Fruit fly (Drosophila melanogaster) whole organism, embryonic: ENCODE data around the gene scrib.

Experiments used
- Asciz ChIP-seq: fragments of 200-800 bp; sonication (Bioruptor generic); optimal IDR thresholded peaks from 2 replicates; lab custom pipeline; 2017; ENCODE audit warnings: missing biosample characterization, mild to moderate bottlenecking, missing genetic modification characterization, missing genetic modification reagents
- Atf3 ChIP-seq: fragments of 200-800 bp; sonication (Bioruptor generic); optimal IDR thresholded peaks from 3 replicates; lab custom pipeline; 2016; ENCODE audit warnings: missing biosample characterization, missing genetic modification characterization
- Bdp1 ChIP-seq: fragments of 200-800 bp; sonication (Bioruptor generic); optimal IDR thresholded peaks from 3 replicates; lab custom pipeline; 2016; ENCODE audit warnings: missing biosample characterization, missing genetic modification characterization
- BtbVII ChIP-seq: fragments of 200-800 bp; sonication (Bioruptor generic); optimal IDR thresholded peaks from 3 replicates; lab custom pipeline; 2017; ENCODE audit warnings: missing biosample characterization, mild to moderate bottlenecking, missing genetic modification characterization
- CG10274 ChIP-seq: fragments of 200-800 bp; sonication (Bioruptor generic); optimal IDR thresholded peaks from 3 replicates; lab custom pipeline; 2017; ENCODE audit warnings: missing biosample characterization, mild to moderate bottlenecking, missing genetic modification characterization
- CG10431 ChIP-seq: fragments of 200-800 bp; sonication (Bioruptor generic); optimal IDR thresholded peaks from 3 replicates; lab custom pipeline; 2018; ENCODE audit warnings: missing biosample characterization, mild to moderate bottlenecking, missing genetic modification characterization
- CG10959 ChIP-seq: fragments of 200-800 bp; sonication (Bioruptor generic); IDR thresholded peaks from 2 replicates; pipeline ENCODE4 v1.3.6; 2022; ENCODE audit warnings: missing biosample characterization, missing genetic modification characterization
- CG10979 ChIP-seq: fragments of 200-800 bp; sonication (Bioruptor generic); optimal IDR thresholded peaks from 2 replicates; lab custom pipeline; 2018; ENCODE audit warnings: missing biosample characterization, mild to moderate bottlenecking, missing genetic modification characterization, moderate library complexity
- CG13775 ChIP-seq: fragments of 200-800 bp; sonication (Bioruptor generic); optimal IDR thresholded peaks from 3 replicates; lab custom pipeline; 2017; ENCODE audit warnings: missing biosample characterization, mild to moderate bottlenecking, missing genetic modification characterization
- CG14710 ChIP-seq: fragments of 200-800 bp; sonication (Bioruptor generic); optimal IDR thresholded peaks from 3 replicates; lab custom pipeline; 2019; ENCODE audit warnings: missing biosample characterization, mild to moderate bottlenecking, missing genetic modification characterization, moderate library complexity
- CG14965 ChIP-seq: fragments of 200-800 bp; sonication (Bioruptor generic); optimal IDR thresholded peaks from 2 replicates; lab custom pipeline; 2016; ENCODE audit warnings: missing biosample characterization, missing genetic modification characterization, borderline replicate concordance
- CG15601 ChIP-seq: fragments of 200-800 bp; sonication (Bioruptor generic); optimal IDR thresholded peaks from 3 replicates; lab custom pipeline; 2019; ENCODE audit warnings: missing biosample characterization, mild to moderate bottlenecking, missing genetic modification characterization, moderate library complexity
- CG17385 ChIP-seq: fragments of 200-800 bp; sonication (Bioruptor generic); optimal IDR thresholded peaks from 3 replicates; lab custom pipeline; 2018; ENCODE audit warnings: missing biosample characterization, mild to moderate bottlenecking, missing genetic modification characterization
- CG18764 ChIP-seq: fragments of 200-800 bp; sonication (Bioruptor generic); optimal IDR thresholded peaks from 3 replicates; lab custom pipeline; 2016; ENCODE audit warnings: missing biosample characterization, missing genetic modification characterization
- CG2875 ChIP-seq: fragments of 200-800 bp; sonication (Bioruptor generic); optimal IDR thresholded peaks from 2 replicates; lab custom pipeline; 2017; ENCODE audit warnings: missing biosample characterization, mild to moderate bottlenecking, missing genetic modification characterization, missing genetic modification reagents
- CG42726 ChIP-seq: fragments of 200-800 bp; sonication (Bioruptor generic); IDR thresholded peaks from 2 replicates; pipeline ENCODE4 v1.3.6; 2022; ENCODE audit warnings: missing biosample characterization, missing genetic modification characterization; ENCODE audit not compliant: partially characterized antibody
- CG5953 ChIP-seq: fragments of 200-800 bp; sonication (Bioruptor generic); IDR thresholded peaks from 2 replicates; pipeline ENCODE4 v1.3.6; 2022; ENCODE audit warnings: missing biosample characterization, missing genetic modification characterization
- CG7556 ChIP-seq: fragments of 200-800 bp; sonication (Bioruptor generic); optimal IDR thresholded peaks from 2 replicates; lab custom pipeline; 2017; ENCODE audit warnings: missing biosample characterization, mild to moderate bottlenecking, missing genetic modification characterization
- CG7839 ChIP-seq: fragments of 200-800 bp; sonication (Bioruptor generic); optimal IDR thresholded peaks from 3 replicates; lab custom pipeline; 2018; ENCODE audit warnings: missing biosample characterization, mild to moderate bottlenecking, missing genetic modification characterization, moderate library complexity
- CG8089 ChIP-seq: fragments of 200-800 bp; sonication (Bioruptor generic); optimal IDR thresholded peaks from 3 replicates; lab custom pipeline; 2016; ENCODE audit warnings: missing biosample characterization, missing genetic modification characterization
- Dbx ChIP-seq: fragments of 200-800 bp; sonication (Bioruptor generic); IDR thresholded peaks from 3 replicates; pipeline ENCODE4 v1.3.6; 2022; ENCODE audit warnings: missing biosample characterization, missing genetic modification characterization
- Dll ChIP-seq: fragments of 200-800 bp; sonication (Bioruptor generic); IDR thresholded peaks from 4 replicates; pipeline ENCODE4 v1.3.6; 2022; ENCODE audit warnings: missing biosample characterization, missing genetic modification characterization; ENCODE audit not compliant: partially characterized antibody
- Gug ChIP-seq: fragments of 200-800 bp; sonication (Bioruptor generic); IDR thresholded peaks from 4 replicates; pipeline ENCODE4 v1.3.6; 2022; ENCODE audit warnings: missing biosample characterization, missing genetic modification characterization
- Jarid2 ChIP-seq: fragments of 200-800 bp; sonication (Bioruptor generic); optimal IDR thresholded peaks from 3 replicates; lab custom pipeline; 2017; ENCODE audit warnings: mild to moderate bottlenecking, missing biosample characterization, missing genetic modification reagents, missing genetic modification characterization
- NfI ChIP-seq: fragments of 200-800 bp; sonication (Bioruptor generic); optimal IDR thresholded peaks from 3 replicates; lab custom pipeline; 2018; ENCODE audit warnings: missing biosample characterization, mild to moderate bottlenecking, missing genetic modification characterization, moderate library complexity
- Oaz ChIP-seq: fragments of 200-800 bp; sonication (Bioruptor generic); IDR thresholded peaks from 2 replicates; pipeline ENCODE4 v1.3.6; 2022; ENCODE audit warnings: missing biosample characterization, missing genetic modification characterization
- Pdp1 ChIP-seq, 2 experiments: fragments of 200-800 bp; sonication (Bioruptor generic); optimal IDR thresholded peaks; 3 replicates each; lab custom pipeline; 2016; ENCODE audit warnings: missing biosample characterization in 2 of 2, missing genetic modification characterization in 2 of 2, mild to moderate bottlenecking in 1 of 2, moderate library complexity in 1 of 2
- Rfx ChIP-seq: fragments of 200-800 bp; sonication (Bioruptor generic); IDR thresholded peaks from 2 replicates; pipeline ENCODE4 v1.3.6; 2022; ENCODE audit warnings: missing biosample characterization, missing genetic modification characterization
- Rx ChIP-seq: fragments of 200-800 bp; sonication (Bioruptor generic); IDR thresholded peaks from 2 replicates; pipeline ENCODE4 v1.3.6; 2022; ENCODE audit warnings: missing biosample characterization, missing genetic modification characterization
- Sry-β ChIP-seq: fragments of 200-800 bp; sonication (Bioruptor generic); optimal IDR thresholded peaks from 2 replicates; lab custom pipeline; 2018; ENCODE audit warnings: missing biosample characterization, mild to moderate bottlenecking, missing genetic modification characterization, moderate library complexity
- Stat92E ChIP-seq, 3 experiments: fragments of >200 bp in 2 of 3; fragments of 200-800 bp in 1 of 3; sonication (Bioruptor generic) in 1 of 3; optimal IDR thresholded peaks; 2 replicates each; lab custom pipeline; 2017 to 2019; ENCODE audit warnings: missing biosample characterization in 3 of 3, missing genetic modification characterization in 3 of 3, mild to moderate bottlenecking in 1 of 3, moderate library complexity in 1 of 3
- Taf1 ChIP-seq: fragments of 200-800 bp; sonication (Bioruptor generic); IDR thresholded peaks from 2 replicates; pipeline ENCODE4 v1.3.6; 2022; ENCODE audit warnings: missing biosample characterization, missing genetic modification characterization
- Trl ChIP-seq, 3 experiments: fragments of >200 bp in 2 of 3; fragments of 200-800 bp in 1 of 3; sonication (Bioruptor generic) in 1 of 3; optimal IDR thresholded peaks; 2 replicates in 1 of 3; 3 replicates in 2 of 3; lab custom pipeline; 2016 to 2017; ENCODE audit warnings: missing biosample characterization in 1 of 3, missing genetic modification characterization in 1 of 3
- cg ChIP-seq: fragments of 200-800 bp; sonication (Bioruptor generic); optimal IDR thresholded peaks from 3 replicates; lab custom pipeline; 2019; ENCODE audit warnings: missing biosample characterization, mild to moderate bottlenecking, missing genetic modification characterization, moderate library complexity
- chif ChIP-seq, 2 experiments: fragments of 200-800 bp; sonication (Bioruptor generic); optimal IDR thresholded peaks; 3 replicates each; lab custom pipeline; 2016; ENCODE audit warnings: missing biosample characterization in 2 of 2, missing genetic modification characterization in 2 of 2
- corto ChIP-seq: fragments of 200-800 bp; sonication (Bioruptor generic); optimal IDR thresholded peaks from 2 replicates; lab custom pipeline; 2016; ENCODE audit warnings: missing biosample characterization, mild to moderate bottlenecking, missing genetic modification characterization, moderate library complexity
- dmrt11E ChIP-seq: fragments of 200-800 bp; sonication (Bioruptor generic); optimal IDR thresholded peaks from 3 replicates; lab custom pipeline; 2018; ENCODE audit warnings: missing biosample characterization, mild to moderate bottlenecking, missing genetic modification characterization, moderate library complexity
- en ChIP-seq: fragments of 200-800 bp; sonication (Bioruptor generic); optimal IDR thresholded peaks from 2 replicates; lab custom pipeline; 2016; ENCODE audit warnings: missing biosample characterization, missing genetic modification characterization
- ewg ChIP-seq: fragments of 200-800 bp; sonication (Bioruptor generic); optimal IDR thresholded peaks from 3 replicates; lab custom pipeline; 2017; ENCODE audit warnings: mild to moderate bottlenecking, missing biosample characterization, missing genetic modification reagents, missing genetic modification characterization
- gem ChIP-seq: fragments of 200-800 bp; sonication (Bioruptor generic); optimal IDR thresholded peaks from 2 replicates; lab custom pipeline; 2019; ENCODE audit warnings: missing biosample characterization, mild to moderate bottlenecking, missing genetic modification characterization, moderate library complexity
- lola ChIP-seq, 3 experiments: fragments of >200 bp in 2 of 3; fragments of 200-800 bp in 1 of 3; sonication (Bioruptor generic) in 1 of 3; optimal IDR thresholded peaks; 2 replicates each; lab custom pipeline; 2017 to 2019; ENCODE audit warnings: missing biosample characterization in 3 of 3, missing genetic modification characterization in 3 of 3, mild to moderate bottlenecking in 1 of 3, moderate library complexity in 1 of 3
- nom ChIP-seq: fragments of 200-800 bp; sonication (Bioruptor generic); optimal IDR thresholded peaks from 2 replicates; lab custom pipeline; 2017; ENCODE audit warnings: missing biosample characterization, missing genetic modification characterization, mild to moderate bottlenecking, moderate library complexity, missing genetic modification reagents
- org-1 ChIP-seq: fragments of 200-800 bp; sonication (Bioruptor generic); optimal IDR thresholded peaks from 2 replicates; lab custom pipeline; 2017; ENCODE audit warnings: missing biosample characterization, missing genetic modification characterization
- pho ChIP-seq: fragments of 200-800 bp; sonication (Bioruptor generic); optimal IDR thresholded peaks from 2 replicates; lab custom pipeline; 2016; ENCODE audit warnings: missing biosample characterization, missing genetic modification characterization
- repo ChIP-seq: fragments of 200-800 bp; sonication (Bioruptor generic); optimal IDR thresholded peaks from 2 replicates; lab custom pipeline; 2016; ENCODE audit warnings: missing biosample characterization, missing genetic modification characterization
- tll ChIP-seq, 2 experiments: fragments of 200-800 bp in 1 of 2; fragments of >200 bp in 1 of 2; sonication (Bioruptor generic) in 1 of 2; optimal IDR thresholded peaks; 2 replicates each; lab custom pipeline; 2017 to 2019; ENCODE audit warnings: missing biosample characterization in 2 of 2, missing genetic modification characterization in 2 of 2, mild to moderate bottlenecking in 1 of 2, moderate library complexity in 1 of 2
- tna ChIP-seq: fragments of 200-800 bp; sonication (Bioruptor generic); IDR thresholded peaks from 2 replicates; pipeline ENCODE4 v1.3.6; 2022; ENCODE audit warnings: missing biosample characterization, missing genetic modification characterization; ENCODE audit not compliant: partially characterized antibody
- trem ChIP-seq: fragments of 200-800 bp; optimal IDR thresholded peaks from 3 replicates; lab custom pipeline; 2019; ENCODE audit warnings: missing biosample characterization, mild to moderate bottlenecking, missing genetic modification characterization, moderate library complexity
- twi ChIP-seq: fragments of 200-800 bp; optimal IDR thresholded peaks from 2 replicates; lab custom pipeline; 2019; ENCODE audit warnings: missing biosample characterization, mild to moderate bottlenecking, missing genetic modification characterization, moderate library complexity

The scrib gene

DNA sequence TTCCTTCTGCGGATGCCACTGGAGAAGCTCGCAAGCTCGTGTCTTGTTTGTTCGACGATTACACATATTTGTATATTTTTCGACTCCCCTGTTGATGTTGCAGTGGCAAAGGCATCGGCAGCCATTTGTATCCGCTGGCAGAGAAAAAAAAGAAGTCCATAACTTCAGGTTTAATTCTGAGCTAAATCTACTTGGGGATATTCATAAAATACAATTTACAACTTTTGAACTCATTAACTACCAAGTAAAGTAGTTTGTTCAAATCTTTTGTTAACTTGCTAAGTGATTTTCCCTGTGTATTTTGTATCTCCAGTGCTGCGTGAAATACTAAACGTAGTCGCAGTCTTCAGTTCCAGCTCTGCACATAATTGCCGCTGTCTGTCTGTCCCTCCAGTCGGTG, 6.0 kb downstream of the scrib start (continued):
- TF ChIP-seq CG10274 (no peak), Dbx (GFP tag; lab: Robert Waterston, UW) (no peak), ewg (GFP tag; lab: Kevin White, UChicago) (peak; percentile 28), Oaz (no peak), gem (peak; percentile 55), Rfx (GFP tag; lab: Robert Waterston, UW) (no peak), BtbVII (no peak), CG14710 (tag; lab: Kevin White, UChicago) (peak; percentile 27), corto (GFP tag; lab: Kevin White, UChicago) (no peak), CG10979 (peak; percentile 56), tll (GFP tag; optimal IDR thresholded peaks at IDR 0.05; lab: Kevin White, UChicago) (no peak), Trl (optimal IDR thresholded peaks at IDR 0.05; lab: Kevin White, UChicago) (no peak), Trl (GFP tag; optimal IDR thresholded peaks at IDR 0.05; lab: Kevin White, UChicago) (no peak), Taf1 (GFP tag; lab: Robert Waterston, UW) (no peak), CG15601 (peak; percentile 52), lola (GFP tag; optimal IDR thresholded peaks at IDR 0.05; lab: Kevin White, UChicago) (peak in 1 of 3 experiments; percentile 52), CG8089 (GFP tag; lab: Kevin White, UChicago) (peak; percentile 12), CG5953 (GFP tag; lab: Robert Waterston, UW) (no peak), Sry-β (no peak), Dll (GFP tag; lab: Robert Waterston, UW) (no peak), cg (GFP tag; lab: Kevin White, UChicago) (no peak), en (no peak), org-1 (GFP tag; lab: Kevin White, UChicago) (no peak), CG17385 (GFP tag; lab: Kevin White, UChicago) (no peak), Jarid2 (GFP tag; lab: Kevin White, UChicago) (no peak), tna (GFP tag; lab: Robert Waterston, UW) (no peak), repo (no peak), nom (GFP tag; lab: Kevin White, UChicago) (peak; percentile 69), dmrt11E (peak; percentile 57), CG7556 (GFP tag; lab: Kevin White, UChicago) (no peak), Rx (GFP tag; lab: Robert Waterston, UW) (no peak), Stat92E (GFP tag; optimal IDR thresholded peaks at IDR 0.05; lab: Kevin White, UChicago) (no peak), NfI (GFP tag; lab: Kevin White, UChicago) (no peak), Asciz (GFP tag; lab: Kevin White, UChicago) (no peak), CG42726 (GFP tag; lab: Robert Waterston, UW) (no peak), chif (GFP tag; optimal IDR thresholded peaks at IDR 0.05; lab: Kevin White, UChicago) (peak in 1 of 2 experiments; percentile 45), Atf3 (GFP tag; lab: Kevin White, UChicago) (no peak), Bdp1 (GFP tag; lab: Kevin White, UChicago) (no peak), CG2875 (peak; percentile 4), CG10431 (GFP tag; lab: Kevin White, UChicago) (no peak), CG13775 (GFP tag; lab: Kevin White, UChicago) (no peak), CG7839 (tag; lab: Kevin White, UChicago) (no peak), twi (no peak), Gug (GFP tag; lab: Robert Waterston, UW) (no peak), Pdp1 (GFP tag; optimal IDR thresholded peaks at IDR 0.05; lab: Kevin White, UChicago) (no peak), CG10959 (GFP tag; lab: Robert Waterston, UW) (no peak), pho (GFP tag; lab: Kevin White, UChicago) (no peak), CG14965 (no peak), trem (tag; lab: Kevin White, UChicago) (peak; percentile 23), CG18764 (GFP tag; lab: Kevin White, UChicago) (no peak)
